Worm (Caenorhabditis elegans) whole organism, L3 larva: ENCODE data around the gene C52A10.3.

ENCODE experiments used
- ama-1 ChIP-seq: fragments of 150-350 bp; optimal IDR thresholded peaks from 2 replicates; lab custom pipeline; 2018
- ceh-82 ChIP-seq: fragments of 150-350 bp; optimal IDR thresholded peaks from 2 replicates; lab custom pipeline; 2014; ENCODE audit warnings: missing biosample characterization, missing genetic modification characterization
- fkh-10 ChIP-seq: sonication (generic microtip); optimal IDR thresholded peaks from 2 replicates; lab custom pipeline; 2017; ENCODE audit warnings: missing biosample characterization, missing genetic modification reagents, missing genetic modification characterization
- fos-1 ChIP-seq: fragments of 150-350 bp; optimal IDR thresholded peaks from 2 replicates; lab custom pipeline; 2014; ENCODE audit warnings: missing biosample characterization, missing genetic modification characterization
- lin-15B ChIP-seq: fragments of 150-350 bp; optimal IDR thresholded peaks from 2 replicates; lab custom pipeline; 2014; ENCODE audit warnings: missing biosample characterization, missing genetic modification characterization
- lsy-12 ChIP-seq: sonication (generic microtip); optimal IDR thresholded peaks from 2 replicates; lab custom pipeline; 2016; ENCODE audit warnings: mild to moderate bottlenecking, missing genetic modification characterization, missing compliant biosample characterization
- nfya-1 ChIP-seq: sonication (generic microtip); optimal IDR thresholded peaks from 2 replicates; lab custom pipeline; 2017; ENCODE audit warnings: missing genetic modification characterization, mild to moderate bottlenecking, missing compliant biosample characterization, antibody characterized with exemption, moderate library complexity; ENCODE audit not compliant: insufficient read depth
- nhr-12 ChIP-seq: fragments of 150-350 bp; optimal IDR thresholded peaks from 2 replicates; lab custom pipeline; 2014; ENCODE audit warnings: missing biosample characterization, missing genetic modification characterization
- nhr-77 ChIP-seq: fragments of 150-350 bp; optimal IDR thresholded peaks from 2 replicates; lab custom pipeline; 2014; ENCODE audit warnings: missing biosample characterization, missing genetic modification characterization
- unc-62 ChIP-seq: fragments of 150-350 bp; sonication (generic microtip); optimal IDR thresholded peaks from 4 replicates; lab custom pipeline; 2014; ENCODE audit warnings: missing biosample characterization, missing genetic modification reagents, missing genetic modification characterization
- ztf-11 ChIP-seq: fragments of 150-350 bp; optimal IDR thresholded peaks from 2 replicates; lab custom pipeline; 2014; ENCODE audit warnings: missing biosample characterization, missing genetic modification characterization

DNA sequence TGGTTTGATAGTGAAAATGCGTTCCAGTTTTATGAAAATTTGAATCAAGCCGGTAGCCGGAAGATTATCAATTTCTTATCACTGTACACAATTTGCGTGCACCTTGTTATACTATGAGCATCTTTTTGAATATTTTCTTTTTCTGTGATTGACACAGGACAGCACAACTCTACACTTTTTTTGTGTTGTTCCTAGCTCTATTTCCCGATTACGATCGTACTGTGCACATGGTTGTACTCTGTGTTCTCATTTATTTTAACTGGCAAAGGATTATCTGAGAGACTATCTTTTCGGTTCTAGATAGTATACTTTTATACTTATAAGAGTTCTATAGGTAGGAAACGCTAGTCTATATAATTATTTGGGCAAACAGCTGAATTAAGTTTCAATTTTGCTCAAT is 32.7 kb upstream of the C52A10.3 start:
- TF ChIP-seq unc-62 (GFP tag; lab: Kevin White, UChicago) (no peak), ztf-11 (tag; lab: Kevin White, UChicago) (no peak), lin-15B (tag; lab: Kevin White, UChicago) (no peak), nfya-1 (no peak), ama-1 (lab: Kevin White, UChicago) (no peak), lsy-12 (no peak), ceh-82 (tag; lab: Kevin White, UChicago) (no peak), fos-1 (tag; lab: Kevin White, UChicago) (no peak), fkh-10 (GFP tag; lab: Kevin White, UChicago) (no peak), nhr-12 (tag; lab: Kevin White, UChicago) (no peak), nhr-77 (tag; lab: Kevin White, UChicago) (no peak)
